Fruit fly (Drosophila melanogaster) S2 (cell line): ENCODE results near the gene Mst89B.

ENCODE experiments used
- CG8478 ChIP-seq: fragments of >200 bp; optimal IDR thresholded peaks from 2 replicates; lab custom pipeline; 2018
- CTCF ChIP-seq, 2 experiments: fragments of >200 bp; optimal IDR thresholded peaks; 2 replicates each; lab custom pipeline; 2018

- TF ChIP-seq CG8478 (lab: Kevin White, UChicago) (no peak), CTCF (optimal IDR thresholded peaks at IDR 0.05; lab: Kevin White, UChicago) (no peak)
Measured at dm6 chr3R:16251270-16251925, 15.4 kb upstream of the Mst89B start.
